Worm (Caenorhabditis elegans): ENCODE measurements around the gene T19C3.4.

T19C3.4 gene

ce11 chrIII:600316-600932, 19.6 kb downstream of the T19C3.4 start, which contains the start of gene lec-6:
lec-6 (minus strand) TSS chrIII:600366.
- TF ChIP-seq hsf-1 (GFP tag; IDR thresholded peaks at IDR 0.05) (0 out of 2 replicates have a peak, but pooled peaks have one; percentile 8), tbp1 (GFP tag; optimal IDR thresholded peaks at IDR 0.05) (peak; percentile 27), lin-40 (tag; optimal IDR thresholded peaks at IDR 0.05) (peak; percentile 14), F23B12.7 (tag; optimal IDR thresholded peaks at IDR 0.05; ENCODE audit: insufficient read depth) (peak; percentile 35), akir-1 (GFP tag; optimal IDR thresholded peaks at IDR 0.05) (no peak), attf-6 (GFP tag; IDR thresholded peaks at IDR 0.05) (no peak), let-526 (GFP tag; IDR thresholded peaks at IDR 0.05) (0 out of 2 replicates have a peak, but pooled peaks have one; percentile 16), hlh-12 (tag; optimal IDR thresholded peaks at IDR 0.05) (no peak), ZK185.1 (tag; optimal IDR thresholded peaks at IDR 0.05; ENCODE audit: poor library complexity, severe bottlenecking) (peak; percentile 66), C06A6.2 (GFP tag; conservative IDR thresholded peaks at IDR 0.05) (no peak), let-607 (tag; optimal IDR thresholded peaks at IDR 0.05) (peak; percentile 92 to 96), ets-4 (GFP tag; optimal IDR thresholded peaks at IDR 0.05) (peak; percentile 70), pha-4 (tag; optimal IDR thresholded peaks at IDR 0.05) (peak; percentile 29), nhr-90 (tag; optimal IDR thresholded peaks at IDR 0.05) (peak; percentile 49), ztf-22 (GFP tag; optimal IDR thresholded peaks at IDR 0.05) (peak; percentile 5), nhr-80 (tag; optimal IDR thresholded peaks at IDR 0.05) (peak; percentile 93), dox-1 (GFP tag; IDR thresholded peaks at IDR 0.05) (0 out of 2 replicates have a peak, but pooled peaks have one; percentile 59), pbrm-1 (GFP tag; IDR thresholded peaks at IDR 0.05) (0 out of 2 replicates have a peak, but pooled peaks have one; percentile 6), atf-7 (tag; optimal IDR thresholded peaks at IDR 0.05) (peak; percentile 27), gei-17 (GFP tag; optimal IDR thresholded peaks at IDR 0.05) (no peak)

- TF ChIP-seq ekl-4 (GFP tag; IDR thresholded peaks at IDR 0.05) (0 out of 2 replicates have a peak, but pooled peaks have one; percentile 36), Y53G8AR.9 (GFP tag; conservative IDR thresholded peaks at IDR 0.05) (0 out of 2 replicates have a peak, but pooled peaks have one; percentile 40), madf-3 (GFP tag; IDR thresholded peaks at IDR 0.05) (no peak), gei-17 (GFP tag; optimal IDR thresholded peaks at IDR 0.05) (no peak), cebp-1 (GFP tag; IDR thresholded peaks at IDR 0.05) (no peak), cebp-1 (tag; optimal IDR thresholded peaks at IDR 0.05) (peak; percentile 7), ZK185.1 (tag; optimal IDR thresholded peaks at IDR 0.05; ENCODE audit: poor library complexity, severe bottlenecking) (peak; percentile 42), tbx-9 (tag; optimal IDR thresholded peaks at IDR 0.05; ENCODE audit: borderline replicate concordance) (no peak), let-607 (tag; optimal IDR thresholded peaks at IDR 0.05) (peak in 1 of 2 experiments; percentile 17), F57A8.1 (GFP tag; optimal IDR thresholded peaks at IDR 0.05) (no peak), nhr-80 (tag; optimal IDR thresholded peaks at IDR 0.05) (peak; percentile 18)
Observed at ce11 chrIII:599279-599678, 20.8 kb downstream of the T19C3.4 start.

DNA sequence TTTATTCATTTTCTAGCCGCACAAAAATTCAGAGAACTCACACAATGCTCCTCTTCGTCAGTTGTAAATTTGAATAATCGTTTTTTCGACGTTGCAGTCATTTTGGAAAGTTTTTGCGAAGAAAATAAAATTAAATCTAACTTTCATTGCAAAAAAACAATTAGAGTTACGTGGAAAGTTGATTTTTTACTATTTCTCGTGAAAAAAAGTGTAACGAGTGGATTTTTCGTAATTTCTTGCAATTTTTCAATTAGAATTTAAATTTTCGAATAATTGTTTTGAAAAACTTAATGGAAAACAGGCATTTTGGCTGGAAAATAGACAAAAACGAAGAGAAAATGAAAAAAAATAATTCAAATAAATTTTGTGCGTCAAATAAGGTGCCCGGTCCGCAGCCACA, 21.4 kb downstream of the T19C3.4 start, which contains the start of gene Y55B1AR.2:
Gene Y55B1AR.2 (minus strand): TSS at position 101 of the 400 bp plus-strand sequence.
- no peak for TF ChIP-seq ekl-4 (GFP tag; IDR thresholded peaks at IDR 0.05)
- TF ChIP-seq Y67H2A.10 (GFP tag; conservative IDR thresholded peaks at IDR 0.05), result no peak
- TF ChIP-seq let-526 (GFP tag; IDR thresholded peaks at IDR 0.05), result no peak
- TF ChIP-seq mel-28 (tag; optimal IDR thresholded peaks at IDR 0.05; ENCODE audit: borderline replicate concordance), result no peak
- no peak for TF ChIP-seq F52B5.7 (tag; optimal IDR thresholded peaks at IDR 0.05)
- no peak for TF ChIP-seq K12H6.12 (tag; optimal IDR thresholded peaks at IDR 0.05)
- no peak for TF ChIP-seq madf-6 (GFP tag; IDR thresholded peaks at IDR 0.05)
- TF ChIP-seq lin-54 (GFP tag; optimal IDR thresholded peaks at IDR 0.05), result no peak
- TF ChIP-seq ztf-6 (GFP tag; IDR thresholded peaks at IDR 0.05), result no peak
- no peak for TF ChIP-seq snpc-4 (GFP tag; optimal IDR thresholded peaks at IDR 0.05)
- no peak for TF ChIP-seq snpc-4 (tag; optimal IDR thresholded peaks at IDR 0.05)
- no peak for TF ChIP-seq nfyb-1 (GFP tag; IDR thresholded peaks at IDR 0.05)
- TF ChIP-seq zim-3 (tag; optimal IDR thresholded peaks at IDR 0.05), result no peak
- TF ChIP-seq C17E4.6 (GFP tag; IDR thresholded peaks at IDR 0.05), result no peak
- TF ChIP-seq lin-26 (GFP tag; IDR thresholded peaks at IDR 0.05), result no peak
- no peak for TF ChIP-seq B0336.3 (GFP tag; IDR thresholded peaks at IDR 0.05)
- TF ChIP-seq Y56A3A.18 (GFP tag; IDR thresholded peaks at IDR 0.05), result no peak
- no peak for TF ChIP-seq ZK185.1 (tag; optimal IDR thresholded peaks at IDR 0.05; ENCODE audit: poor library complexity, severe bottlenecking)
- TF ChIP-seq athp-1 (tag; optimal IDR thresholded peaks at IDR 0.05), result no peak
